Worm (Caenorhabditis elegans) whole organism, mixed stage, embryonic: ENCODE measurements around the gene C02F5.10.

ENCODE experiments used
- M03D4.4 ChIP-seq: sonication (generic microtip); optimal IDR thresholded peaks from 2 replicates; lab custom pipeline; 2017; ENCODE audit warnings: mild to moderate bottlenecking, missing genetic modification characterization, missing compliant biosample characterization
- blmp-1 ChIP-seq: fragments of 150-350 bp; optimal IDR thresholded peaks from 2 replicates; lab custom pipeline; 2014; ENCODE audit warnings: missing biosample characterization, missing genetic modification characterization
- ceh-43 ChIP-seq: fragments of 200-800 bp; sonication (Bioruptor generic); optimal IDR thresholded peaks from 2 replicates; lab custom pipeline; 2018; ENCODE audit warnings: mild to moderate bottlenecking, missing genetic modification characterization, moderate library complexity, missing compliant biosample characterization
- ces-1 ChIP-seq: fragments of 150-350 bp; optimal IDR thresholded peaks from 2 replicates; lab custom pipeline; 2014; ENCODE audit warnings: missing biosample characterization, missing genetic modification reagents, missing genetic modification characterization
- drap-1 ChIP-seq: fragments of 200-800 bp; sonication (Bioruptor generic); optimal IDR thresholded peaks from 3 replicates; lab custom pipeline; 2018; ENCODE audit warnings: mild to moderate bottlenecking, missing genetic modification characterization, missing compliant biosample characterization
- elt-1 ChIP-seq: sonication (generic microtip); optimal IDR thresholded peaks from 2 replicates; lab custom pipeline; 2017; ENCODE audit warnings: missing genetic modification characterization, mild to moderate bottlenecking, missing compliant biosample characterization, antibody characterized with exemption, moderate library complexity, borderline replicate concordance; ENCODE audit not compliant: insufficient read depth
- elt-3 ChIP-seq: fragments of 150-350 bp; optimal IDR thresholded peaks from 2 replicates; lab custom pipeline; 2014; ENCODE audit warnings: missing biosample characterization, missing genetic modification characterization
- hlh-1 ChIP-seq: fragments of 150-350 bp; optimal IDR thresholded peaks from 2 replicates; lab custom pipeline; 2014; ENCODE audit warnings: missing biosample characterization, missing genetic modification reagents, missing genetic modification characterization
- lin-13 ChIP-seq: fragments of 150-350 bp; optimal IDR thresholded peaks from 2 replicates; lab custom pipeline; 2014; ENCODE audit warnings: missing biosample characterization, missing genetic modification characterization
- lin-32 ChIP-seq: fragments of 200-800 bp; sonication (Bioruptor generic); optimal IDR thresholded peaks from 2 replicates; lab custom pipeline; 2018; ENCODE audit warnings: mild to moderate bottlenecking, missing genetic modification characterization, missing compliant biosample characterization
- mab-5 ChIP-seq: fragments of 150-350 bp; optimal IDR thresholded peaks from 2 replicates; lab custom pipeline; 2014; ENCODE audit warnings: missing biosample characterization, missing genetic modification characterization
- mls-2 ChIP-seq: sonication (generic microtip); optimal IDR thresholded peaks from 2 replicates; lab custom pipeline; 2016; ENCODE audit warnings: mild to moderate bottlenecking, missing genetic modification characterization, moderate library complexity, missing compliant biosample characterization
- nhr-12 ChIP-seq: fragments of 150-350 bp; optimal IDR thresholded peaks from 2 replicates; lab custom pipeline; 2014; ENCODE audit warnings: missing biosample characterization, missing genetic modification characterization
- nhr-2 ChIP-seq: fragments of 150-350 bp; optimal IDR thresholded peaks from 2 replicates; lab custom pipeline; 2014; ENCODE audit warnings: missing biosample characterization, missing genetic modification characterization
- nhr-237 ChIP-seq: fragments of 150-350 bp; optimal IDR thresholded peaks from 2 replicates; lab custom pipeline; 2014; ENCODE audit warnings: missing biosample characterization, missing genetic modification characterization
- nhr-76 ChIP-seq: sonication (generic microtip); optimal IDR thresholded peaks from 2 replicates; lab custom pipeline; 2017; ENCODE audit warnings: missing biosample characterization, missing genetic modification characterization
- sem-2 ChIP-seq: fragments of 200-800 bp; sonication (Bioruptor generic); optimal IDR thresholded peaks from 2 replicates; lab custom pipeline; 2018; ENCODE audit warnings: mild to moderate bottlenecking, missing genetic modification characterization, missing compliant biosample characterization
- snpc-4 ChIP-seq: fragments of 150-350 bp; optimal IDR thresholded peaks from 2 replicates; lab custom pipeline; 2014; ENCODE audit warnings: missing biosample characterization, missing genetic modification characterization
- sptf-1 ChIP-seq: sonication (generic microtip); optimal IDR thresholded peaks from 2 replicates; lab custom pipeline; 2017; ENCODE audit warnings: mild to moderate bottlenecking, missing genetic modification characterization, moderate library complexity, missing compliant biosample characterization
- tbx-8 ChIP-seq: fragments of 200-800 bp; sonication (Bioruptor generic); optimal IDR thresholded peaks from 2 replicates; lab custom pipeline; 2018; ENCODE audit warnings: mild to moderate bottlenecking, missing genetic modification characterization, moderate library complexity, missing compliant biosample characterization
- unc-120 ChIP-seq: sonication (generic microtip); optimal IDR thresholded peaks from 2 replicates; lab custom pipeline; 2017; ENCODE audit warnings: missing genetic modification characterization, missing compliant biosample characterization; ENCODE audit not compliant: poor library complexity, severe bottlenecking
- unc-39 ChIP-seq: fragments of 150-350 bp; optimal IDR thresholded peaks from 2 replicates; lab custom pipeline; 2014; ENCODE audit warnings: missing biosample characterization, missing genetic modification characterization
- zip-8 ChIP-seq: fragments of 150-350 bp; optimal IDR thresholded peaks from 2 replicates; lab custom pipeline; 2014; ENCODE audit warnings: missing biosample characterization, missing genetic modification characterization
- ztf-11 ChIP-seq: fragments of 150-350 bp; optimal IDR thresholded peaks from 2 replicates; lab custom pipeline; 2014; ENCODE audit warnings: missing biosample characterization, missing genetic modification characterization

Gene C02F5.10

DNA sequence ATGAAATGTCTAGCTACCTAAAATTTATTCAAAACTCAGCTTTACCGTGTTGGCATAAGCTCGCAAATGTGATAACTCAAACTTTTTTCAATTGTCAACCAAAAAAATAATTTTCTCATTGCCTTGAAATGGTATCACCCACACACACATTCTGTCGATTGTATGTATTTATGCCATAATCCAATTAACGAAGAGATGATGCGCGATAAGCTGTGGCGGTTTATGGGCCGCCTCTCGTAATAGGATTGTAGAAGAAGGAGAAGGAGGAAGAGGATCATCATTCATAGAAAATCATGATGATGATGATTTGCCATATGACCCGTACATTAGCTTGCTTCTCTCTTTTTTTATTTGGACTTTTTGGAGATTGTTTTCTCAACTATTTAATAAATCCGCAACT lies 39.9 kb upstream of the C02F5.10 start:
- TF ChIP-seq elt-1 (tag; lab: Kevin White, UChicago) (peak; percentile 43), snpc-4 (tag; lab: Kevin White, UChicago) (no peak), ces-1 (peak; percentile 95)

- TF ChIP-seq ceh-43 (GFP tag; lab: Kevin White, UChicago) = no peak
- no peak for TF ChIP-seq snpc-4 (tag; lab: Kevin White, UChicago)
- TF ChIP-seq nhr-76 (tag; lab: Kevin White, UChicago) = no peak
- TF ChIP-seq sptf-1 (tag; lab: Kevin White, UChicago) = peak; percentile 27
- TF ChIP-seq unc-120 = peak; percentile 66
Measured at ce11 chrIII:8287519-8287918, 38.2 kb upstream of the C02F5.10 start.

DNA sequence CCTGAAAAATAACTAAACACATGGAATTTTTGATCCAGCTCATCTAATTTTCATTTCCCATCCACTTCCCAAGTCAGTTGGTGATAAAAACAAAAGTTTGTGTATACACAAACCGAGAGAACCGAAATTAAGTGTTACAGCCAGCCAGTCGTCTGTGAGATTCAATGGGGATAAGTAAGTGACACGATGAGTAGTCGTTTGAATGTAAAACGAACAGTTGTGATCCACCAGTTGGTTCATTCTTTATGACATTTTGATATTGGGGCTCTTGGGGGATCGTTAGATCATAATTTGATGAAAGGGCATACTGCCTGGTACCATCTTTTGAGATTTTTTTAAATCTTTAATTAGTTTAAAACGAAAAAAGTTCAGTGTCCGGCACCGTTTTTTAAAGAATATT lies 37.5 kb upstream of the C02F5.10 start:
- TF ChIP-seq hlh-1 (tag; lab: Kevin White, UChicago) (peak; percentile 91), mls-2 (tag; lab: Kevin White, UChicago) (no peak), blmp-1 (tag; lab: Kevin White, UChicago) (no peak), zip-8 (no peak)

DNA sequence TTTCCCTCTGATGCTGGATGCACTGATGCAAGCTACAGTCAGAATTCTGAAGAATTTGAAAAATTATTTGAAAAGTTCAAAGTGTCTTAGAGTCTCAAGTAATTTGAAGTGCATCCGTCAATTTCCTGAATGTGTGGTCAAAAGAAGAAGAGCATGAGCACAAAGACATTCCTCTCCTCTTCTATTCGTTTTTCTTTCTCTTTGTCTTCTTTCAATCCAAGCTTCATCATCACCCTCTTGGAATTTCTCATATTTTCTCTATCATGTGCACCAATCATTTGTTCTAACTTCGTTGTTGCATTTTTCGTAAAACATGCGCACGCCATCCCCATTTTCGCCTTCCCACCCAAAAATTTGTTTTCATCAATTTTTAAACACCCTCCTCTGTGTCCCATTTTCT lies 36.7 kb upstream of the C02F5.10 start:
- TF ChIP-seq snpc-4 (tag; lab: Kevin White, UChicago) (no peak), ces-1 (peak; percentile 23)
- TF ChIP-seq, all 35 proteins: peak for 1

ce11 chrIII:8283525-8283924 lies 34.2 kb upstream of the C02F5.10 start:
- TF ChIP-seq zip-8 (peak; percentile 35), elt-1 (tag; lab: Kevin White, UChicago) (no peak), nhr-2 (peak; percentile 21), lin-32 (GFP tag; lab: Kevin White, UChicago) (no peak), sem-2 (GFP tag; lab: Kevin White, UChicago) (no peak), drap-1 (GFP tag; lab: Kevin White, UChicago) (no peak), elt-3 (no peak), hlh-1 (tag; lab: Kevin White, UChicago) (peak; percentile 5), ztf-11 (tag; lab: Kevin White, UChicago) (no peak), nhr-237 (no peak)
- TF ChIP-seq, all 35 proteins: peak for 3

- TF ChIP-seq nhr-76 (tag; lab: Kevin White, UChicago) = no peak
- peak; percentile 4 for TF ChIP-seq nhr-2
Measured at ce11 chrIII:8281310-8281709, 32.0 kb upstream of the C02F5.10 start.

DNA sequence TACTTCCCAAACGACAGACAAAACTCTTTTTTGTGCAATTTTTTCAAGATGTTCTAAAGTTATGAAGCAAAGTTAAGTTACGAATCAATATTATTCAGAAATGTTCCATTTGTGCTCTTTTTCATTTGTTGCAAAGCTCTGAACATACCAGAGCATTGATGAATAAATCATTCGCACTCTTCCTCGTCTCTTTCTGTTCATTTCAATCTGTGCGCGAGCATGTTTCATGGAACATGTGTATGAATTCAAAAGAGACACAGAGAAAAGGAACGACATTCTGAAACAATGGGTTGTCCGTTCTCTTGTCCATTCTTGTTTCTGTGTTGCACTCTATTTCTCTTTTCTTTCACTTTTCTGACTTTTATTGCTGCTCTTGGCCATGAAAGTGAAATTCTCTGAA lies 31.1 kb upstream of the C02F5.10 start:
- no peak for TF ChIP-seq tbx-8 (GFP tag; lab: Kevin White, UChicago)
- TF ChIP-seq unc-120 = no peak
- no peak for TF ChIP-seq M03D4.4 (tag; lab: Kevin White, UChicago)
- no peak for TF ChIP-seq unc-39
- TF ChIP-seq nhr-12 (tag; lab: Kevin White, UChicago) = no peak
- no peak for TF ChIP-seq drap-1 (GFP tag; lab: Kevin White, UChicago)
- no peak for TF ChIP-seq mls-2 (tag; lab: Kevin White, UChicago)
- no peak for TF ChIP-seq elt-1 (tag; lab: Kevin White, UChicago)
- no peak for TF ChIP-seq sptf-1 (tag; lab: Kevin White, UChicago)
- TF ChIP-seq mab-5 (tag; lab: Kevin White, UChicago) = no peak
- no peak for TF ChIP-seq elt-3
- no peak for TF ChIP-seq lin-13 (tag; lab: Kevin White, UChicago)
- no peak for TF ChIP-seq hlh-1 (tag; lab: Kevin White, UChicago)
- TF ChIP-seq sem-2 (GFP tag; lab: Kevin White, UChicago) = no peak

- TF ChIP-seq nhr-2 (peak; percentile 75), elt-1 (tag; lab: Kevin White, UChicago) (peak; percentile 96), ces-1 (peak; percentile 74), ztf-11 (tag; lab: Kevin White, UChicago) (no peak)
- TF ChIP-seq, all 35 proteins: peak for 3
Measured at ce11 chrIII:8279567-8279966, 30.3 kb upstream of the C02F5.10 start.
